Worm (Caenorhabditis elegans) whole organism, mixed stage, embryonic: Measurements from ENCODE around the gene T05A8.1.

Experiments used
- M03D4.4 ChIP-seq: sonication (generic microtip); optimal IDR thresholded peaks from 2 replicates; lab custom pipeline; 2017; ENCODE audit warnings: mild to moderate bottlenecking, missing genetic modification characterization, missing compliant biosample characterization
- bed-3 ChIP-seq: fragments of 200-800 bp; sonication (Bioruptor generic); optimal IDR thresholded peaks from 3 replicates; lab custom pipeline; 2018; ENCODE audit warnings: mild to moderate bottlenecking, missing genetic modification characterization, moderate library complexity, missing compliant biosample characterization
- blmp-1 ChIP-seq: fragments of 150-350 bp; optimal IDR thresholded peaks from 2 replicates; lab custom pipeline; 2014; ENCODE audit warnings: missing biosample characterization, missing genetic modification characterization
- ceh-39 ChIP-seq: fragments of 150-350 bp; optimal IDR thresholded peaks from 2 replicates; lab custom pipeline; 2014; ENCODE audit warnings: missing biosample characterization, missing genetic modification characterization
- ceh-43 ChIP-seq: fragments of 200-800 bp; sonication (Bioruptor generic); optimal IDR thresholded peaks from 2 replicates; lab custom pipeline; 2018; ENCODE audit warnings: mild to moderate bottlenecking, missing genetic modification characterization, moderate library complexity, missing compliant biosample characterization
- ceh-83 ChIP-seq: fragments of 200-800 bp; sonication (Bioruptor generic); optimal IDR thresholded peaks from 2 replicates; lab custom pipeline; 2018; ENCODE audit warnings: mild to moderate bottlenecking, missing genetic modification characterization, missing compliant biosample characterization
- ces-1 ChIP-seq: fragments of 150-350 bp; optimal IDR thresholded peaks from 2 replicates; lab custom pipeline; 2014; ENCODE audit warnings: missing biosample characterization, missing genetic modification reagents, missing genetic modification characterization
- cnd-1 ChIP-seq: fragments of 200-800 bp; sonication (Bioruptor generic); optimal IDR thresholded peaks from 2 replicates; lab custom pipeline; 2018; ENCODE audit warnings: mild to moderate bottlenecking, missing genetic modification characterization, missing compliant biosample characterization
- drap-1 ChIP-seq: fragments of 200-800 bp; sonication (Bioruptor generic); optimal IDR thresholded peaks from 3 replicates; lab custom pipeline; 2018; ENCODE audit warnings: mild to moderate bottlenecking, missing genetic modification characterization, missing compliant biosample characterization
- elt-1 ChIP-seq: sonication (generic microtip); optimal IDR thresholded peaks from 2 replicates; lab custom pipeline; 2017; ENCODE audit warnings: missing genetic modification characterization, mild to moderate bottlenecking, missing compliant biosample characterization, antibody characterized with exemption, moderate library complexity, borderline replicate concordance; ENCODE audit not compliant: insufficient read depth
- elt-3 ChIP-seq: fragments of 150-350 bp; optimal IDR thresholded peaks from 2 replicates; lab custom pipeline; 2014; ENCODE audit warnings: missing biosample characterization, missing genetic modification characterization
- flh-1 ChIP-seq: fragments of 200-800 bp; sonication (Bioruptor generic); optimal IDR thresholded peaks from 2 replicates; lab custom pipeline; 2018; ENCODE audit warnings: mild to moderate bottlenecking, missing genetic modification characterization, moderate library complexity, missing compliant biosample characterization
- ham-2 ChIP-seq: fragments of 200-800 bp; sonication (Bioruptor generic); optimal IDR thresholded peaks from 2 replicates; lab custom pipeline; 2018; ENCODE audit warnings: mild to moderate bottlenecking, missing genetic modification characterization, missing compliant biosample characterization
- hlh-1 ChIP-seq: fragments of 150-350 bp; optimal IDR thresholded peaks from 2 replicates; lab custom pipeline; 2014; ENCODE audit warnings: missing biosample characterization, missing genetic modification reagents, missing genetic modification characterization
- lin-13 ChIP-seq: fragments of 150-350 bp; optimal IDR thresholded peaks from 2 replicates; lab custom pipeline; 2014; ENCODE audit warnings: missing biosample characterization, missing genetic modification characterization
- lin-32 ChIP-seq: fragments of 200-800 bp; sonication (Bioruptor generic); optimal IDR thresholded peaks from 2 replicates; lab custom pipeline; 2018; ENCODE audit warnings: mild to moderate bottlenecking, missing genetic modification characterization, missing compliant biosample characterization
- lsy-2 ChIP-seq: fragments of 150-350 bp; optimal IDR thresholded peaks from 2 replicates; lab custom pipeline; 2014; ENCODE audit warnings: missing biosample characterization, missing genetic modification characterization
- mab-5 ChIP-seq: fragments of 150-350 bp; optimal IDR thresholded peaks from 2 replicates; lab custom pipeline; 2014; ENCODE audit warnings: missing biosample characterization, missing genetic modification characterization
- mep-1 ChIP-seq: fragments of 150-350 bp; optimal IDR thresholded peaks from 2 replicates; lab custom pipeline; 2017; ENCODE audit warnings: missing biosample characterization, missing genetic modification reagents, missing genetic modification characterization, inconsistent platforms
- nhr-12 ChIP-seq: fragments of 150-350 bp; optimal IDR thresholded peaks from 2 replicates; lab custom pipeline; 2014; ENCODE audit warnings: missing biosample characterization, missing genetic modification characterization
- nhr-2 ChIP-seq: fragments of 150-350 bp; optimal IDR thresholded peaks from 2 replicates; lab custom pipeline; 2014; ENCODE audit warnings: missing biosample characterization, missing genetic modification characterization
- nhr-237 ChIP-seq: fragments of 150-350 bp; optimal IDR thresholded peaks from 2 replicates; lab custom pipeline; 2014; ENCODE audit warnings: missing biosample characterization, missing genetic modification characterization
- nhr-28 ChIP-seq: fragments of 150-350 bp; optimal IDR thresholded peaks from 2 replicates; lab custom pipeline; 2014; ENCODE audit warnings: missing biosample characterization, missing genetic modification characterization
- nhr-76 ChIP-seq: sonication (generic microtip); optimal IDR thresholded peaks from 2 replicates; lab custom pipeline; 2017; ENCODE audit warnings: missing biosample characterization, missing genetic modification characterization
- pha-4 ChIP-seq: fragments of 150-350 bp; optimal IDR thresholded peaks from 2 replicates; lab custom pipeline; 2018; ENCODE audit warnings: missing biosample characterization, missing genetic modification reagents, missing genetic modification characterization
- sem-2 ChIP-seq: fragments of 200-800 bp; sonication (Bioruptor generic); optimal IDR thresholded peaks from 2 replicates; lab custom pipeline; 2018; ENCODE audit warnings: mild to moderate bottlenecking, missing genetic modification characterization, missing compliant biosample characterization
- snpc-4 ChIP-seq: fragments of 150-350 bp; optimal IDR thresholded peaks from 2 replicates; lab custom pipeline; 2014; ENCODE audit warnings: missing biosample characterization, missing genetic modification characterization
- sptf-1 ChIP-seq: sonication (generic microtip); optimal IDR thresholded peaks from 2 replicates; lab custom pipeline; 2017; ENCODE audit warnings: mild to moderate bottlenecking, missing genetic modification characterization, moderate library complexity, missing compliant biosample characterization
- tbx-8 ChIP-seq: fragments of 200-800 bp; sonication (Bioruptor generic); optimal IDR thresholded peaks from 2 replicates; lab custom pipeline; 2018; ENCODE audit warnings: mild to moderate bottlenecking, missing genetic modification characterization, moderate library complexity, missing compliant biosample characterization
- unc-120 ChIP-seq: sonication (generic microtip); optimal IDR thresholded peaks from 2 replicates; lab custom pipeline; 2017; ENCODE audit warnings: missing genetic modification characterization, missing compliant biosample characterization; ENCODE audit not compliant: poor library complexity, severe bottlenecking
- unc-39 ChIP-seq: fragments of 150-350 bp; optimal IDR thresholded peaks from 2 replicates; lab custom pipeline; 2014; ENCODE audit warnings: missing biosample characterization, missing genetic modification characterization
- unc-62 ChIP-seq: fragments of 150-350 bp; optimal IDR thresholded peaks from 2 replicates; lab custom pipeline; 2014; ENCODE audit warnings: missing biosample characterization, missing genetic modification reagents, missing genetic modification characterization
- zip-8 ChIP-seq: fragments of 150-350 bp; optimal IDR thresholded peaks from 2 replicates; lab custom pipeline; 2014; ENCODE audit warnings: missing biosample characterization, missing genetic modification characterization
- ztf-11 ChIP-seq: fragments of 150-350 bp; optimal IDR thresholded peaks from 2 replicates; lab custom pipeline; 2014; ENCODE audit warnings: missing biosample characterization, missing genetic modification characterization

Gene T05A8.1

ce11 chrII:2752999-2753398 lies 43.2 kb upstream of the T05A8.1 start, which contains the start of gene F29A7.3:
Gene F29A7.3 (plus strand): TSS chrII:2753299.
- TF ChIP-seq lin-32 (no peak), unc-120 (tag; lab: Kevin White, UChicago) (no peak), bed-3 (GFP tag; lab: Kevin White, UChicago) (no peak), mep-1 (tag; lab: Kevin White, UChicago) (no peak), cnd-1 (tag; lab: Kevin White, UChicago) (no peak), ceh-39 (tag; lab: Kevin White, UChicago) (no peak), sptf-1 (tag; lab: Kevin White, UChicago) (no peak), ces-1 (GFP tag; lab: Kevin White, UChicago) (no peak), pha-4 (tag; lab: Kevin White, UChicago) (no peak), lsy-2 (tag; lab: Kevin White, UChicago) (no peak), snpc-4 (tag; lab: Kevin White, UChicago) (no peak), M03D4.4 (no peak)

- TF ChIP-seq drap-1 (no peak), zip-8 (no peak), bed-3 (GFP tag; lab: Kevin White, UChicago) (no peak), nhr-76 (no peak), M03D4.4 (peak; percentile 20), unc-39 (tag; lab: Kevin White, UChicago) (no peak), elt-1 (tag; lab: Kevin White, UChicago) (no peak), sem-2 (no peak), nhr-237 (tag; lab: Kevin White, UChicago) (no peak), lsy-2 (tag; lab: Kevin White, UChicago) (no peak), ceh-43 (GFP tag; lab: Kevin White, UChicago) (no peak), snpc-4 (tag; lab: Kevin White, UChicago) (no peak), ham-2 (GFP tag; lab: Kevin White, UChicago) (peak; percentile 46), sptf-1 (tag; lab: Kevin White, UChicago) (peak; percentile 65), tbx-8 (GFP tag; lab: Kevin White, UChicago) (no peak), nhr-12 (no peak), pha-4 (tag; lab: Kevin White, UChicago) (peak; percentile 18), ces-1 (GFP tag; lab: Kevin White, UChicago) (peak; percentile 74), unc-120 (tag; lab: Kevin White, UChicago) (no peak), ztf-11 (tag; lab: Kevin White, UChicago) (no peak), blmp-1 (tag; lab: Kevin White, UChicago) (no peak), mep-1 (tag; lab: Kevin White, UChicago) (peak; percentile 36), hlh-1 (peak; percentile 2), lin-32 (no peak), elt-3 (tag; lab: Kevin White, UChicago) (no peak), nhr-2 (no peak), nhr-28 (tag; lab: Kevin White, UChicago) (no peak), flh-1 (no peak), unc-62 (GFP tag; lab: Kevin White, UChicago) (no peak), mab-5 (no peak), lin-13 (tag; lab: Kevin White, UChicago) (peak; percentile 51), cnd-1 (tag; lab: Kevin White, UChicago) (no peak), ceh-39 (tag; lab: Kevin White, UChicago) (no peak), ceh-83 (no peak)
- TF ChIP-seq, all 35 proteins: peak for 8
These were observed 42.7 kb upstream of the T05A8.1 start, which contains the start of gene F29A7.6 for ce11 chrII:2752536-2752935. Gene F29A7.6 (minus strand): TSS chrII:2752611.

ce11 chrII:2751278-2751677 lies 41.4 kb upstream of the T05A8.1 start:
- TF ChIP-seq flh-1 (no peak), elt-1 (tag; lab: Kevin White, UChicago) (no peak), pha-4 (tag; lab: Kevin White, UChicago) (no peak), sem-2 (no peak)
- TF ChIP-seq, all 35 proteins: peak for 0

ce11 chrII:2749595-2750048 lies 39.8 kb upstream of the T05A8.1 start, which contains the start of gene F29A7.4:
Gene F29A7.4 (plus strand): TSS chrII:2749998.
- TF ChIP-seq cnd-1 (tag; lab: Kevin White, UChicago) (no peak), elt-1 (tag; lab: Kevin White, UChicago) (no peak), nhr-76 (no peak), nhr-12 (no peak), nhr-237 (tag; lab: Kevin White, UChicago) (no peak), ceh-83 (no peak), pha-4 (tag; lab: Kevin White, UChicago) (no peak), ceh-39 (tag; lab: Kevin White, UChicago) (no peak), blmp-1 (tag; lab: Kevin White, UChicago) (no peak), drap-1 (no peak), sem-2 (no peak), zip-8 (no peak), hlh-1 (no peak), unc-39 (tag; lab: Kevin White, UChicago) (no peak), nhr-2 (no peak), unc-62 (GFP tag; lab: Kevin White, UChicago) (no peak), flh-1 (no peak)
